Worm (Caenorhabditis elegans) whole organism, mixed stage, embryonic: Measurements from ENCODE around the gene npp-20.

Source experiments
- nhr-12 ChIP-seq: fragments of 150-350 bp; optimal IDR thresholded peaks from 2 replicates; lab custom pipeline; 2014; ENCODE audit warnings: missing biosample characterization, missing genetic modification characterization
- pha-4 ChIP-seq: fragments of 150-350 bp; optimal IDR thresholded peaks from 2 replicates; lab custom pipeline; 2018; ENCODE audit warnings: missing biosample characterization, missing genetic modification reagents, missing genetic modification characterization
- snpc-4 ChIP-seq: fragments of 150-350 bp; optimal IDR thresholded peaks from 2 replicates; lab custom pipeline; 2014; ENCODE audit warnings: missing biosample characterization, missing genetic modification characterization

DNA sequence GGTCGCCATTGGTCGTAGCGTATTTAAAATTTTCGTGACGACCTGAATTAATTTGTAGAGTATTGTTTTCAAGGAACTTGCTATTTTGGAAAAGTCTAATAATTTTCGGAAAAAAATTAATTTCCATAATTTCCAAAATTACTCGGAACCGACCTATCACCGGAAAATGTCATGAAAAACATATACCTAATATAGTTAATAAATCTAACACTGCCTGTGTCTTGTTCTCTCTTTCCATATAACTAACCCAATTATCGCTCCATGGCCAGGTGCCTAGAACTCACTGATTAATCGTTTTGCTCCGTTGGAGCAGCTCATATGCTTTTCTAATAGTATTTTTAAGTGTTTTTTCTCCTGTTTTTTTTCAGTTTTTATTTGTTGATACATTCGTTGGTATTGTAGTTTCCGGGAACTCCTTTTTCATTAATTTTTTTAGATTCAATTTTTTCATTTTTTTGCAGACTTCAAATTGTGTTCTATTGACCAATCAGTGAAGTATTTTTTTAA lies 10.8 kb downstream of the npp-20 start, which contains the start of gene Y77E11A.16:
- TF ChIP-seq nhr-12 (no peak), snpc-4 (tag; lab: Kevin White, UChicago) (no peak), pha-4 (tag; lab: Kevin White, UChicago) (no peak)
